Fruit fly (Drosophila melanogaster): Measurements from ENCODE around the gene Wnk.

The Wnk gene

dm6 chr3L:21523059-21523836 is 31.5 kb downstream of the Wnk start, which contains the start of gene CG7611:
Gene CG7611 (plus strand): TSS chr3L:21523186.
- TF ChIP-seq cic (GFP tag; optimal IDR thresholded peaks at IDR 0.05) (no peak), CG33017 (tag; optimal IDR thresholded peaks at IDR 0.05) (no peak)

DNA sequence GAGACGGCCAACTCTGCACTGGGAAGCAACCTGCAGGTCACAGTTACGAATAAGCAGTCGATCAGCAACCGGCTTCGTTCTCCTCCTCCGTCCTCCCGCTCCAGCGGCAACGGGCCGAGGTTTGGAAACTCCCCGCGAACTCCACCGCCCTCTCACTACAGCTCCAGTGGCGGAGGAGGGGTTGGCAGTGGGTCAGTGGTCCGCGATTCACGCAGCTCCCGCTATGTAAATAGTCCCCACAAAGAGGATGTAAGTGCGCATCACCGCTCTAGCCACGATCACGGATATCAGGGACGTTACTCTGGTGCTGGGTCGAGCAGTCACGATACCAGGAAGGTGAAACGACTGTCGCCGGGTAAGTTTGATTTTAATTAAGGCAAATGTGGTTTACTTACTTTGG is 36.4 kb downstream of the Wnk start:
- no peak for TF ChIP-seq pad (GFP tag; optimal IDR thresholded peaks at IDR 0.05)
- TF ChIP-seq CG7045 (GFP tag; optimal IDR thresholded peaks at IDR 0.05): no peak
- TF ChIP-seq CG5204 (GFP tag; optimal IDR thresholded peaks at IDR 0.05): no peak
- TF ChIP-seq Hr96 (GFP tag; optimal IDR thresholded peaks at IDR 0.05): no peak

dm6 chr3L:21516716-21517266 is 37.9 kb downstream of the Wnk start:
- peak; percentile 19 for TF ChIP-seq CG11617 (GFP tag; optimal IDR thresholded peaks at IDR 0.05)
- peak; percentile 45 for TF ChIP-seq CG12768 (GFP tag; optimal IDR thresholded peaks at IDR 0.05)
- TF ChIP-seq Crg-1 (GFP tag; optimal IDR thresholded peaks at IDR 0.05): peak; percentile 46
- peak; percentile 88 for TF ChIP-seq kay (GFP tag; ENCODE audit: borderline replicate concordance)
- no peak for TF ChIP-seq ovo (GFP tag; optimal IDR thresholded peaks at IDR 0.05)
- peak; percentile 25 for TF ChIP-seq pad (GFP tag; optimal IDR thresholded peaks at IDR 0.05)
- peak; percentile 47 for TF ChIP-seq CG14711 (tag; optimal IDR thresholded peaks at IDR 0.05)
- no peak for TF ChIP-seq CG33017 (tag; optimal IDR thresholded peaks at IDR 0.05)
- TF ChIP-seq cnc (optimal IDR thresholded peaks at IDR 0.05): no peak
- no peak for TF ChIP-seq Clk (GFP tag; optimal IDR thresholded peaks at IDR 0.05)
- peak; percentile 27 for TF ChIP-seq Mnt (GFP tag; optimal IDR thresholded peaks at IDR 0.05)
- peak; percentile 28 for TF ChIP-seq cic (GFP tag; optimal IDR thresholded peaks at IDR 0.05)
- TF ChIP-seq bab1 (GFP tag; optimal IDR thresholded peaks at IDR 0.05): peak; percentile 25
- TF ChIP-seq Hr96 (GFP tag; optimal IDR thresholded peaks at IDR 0.05): peak; percentile 39
- TF ChIP-seq CG7101 (tag; optimal IDR thresholded peaks at IDR 0.05): peak; percentile 65

DNA sequence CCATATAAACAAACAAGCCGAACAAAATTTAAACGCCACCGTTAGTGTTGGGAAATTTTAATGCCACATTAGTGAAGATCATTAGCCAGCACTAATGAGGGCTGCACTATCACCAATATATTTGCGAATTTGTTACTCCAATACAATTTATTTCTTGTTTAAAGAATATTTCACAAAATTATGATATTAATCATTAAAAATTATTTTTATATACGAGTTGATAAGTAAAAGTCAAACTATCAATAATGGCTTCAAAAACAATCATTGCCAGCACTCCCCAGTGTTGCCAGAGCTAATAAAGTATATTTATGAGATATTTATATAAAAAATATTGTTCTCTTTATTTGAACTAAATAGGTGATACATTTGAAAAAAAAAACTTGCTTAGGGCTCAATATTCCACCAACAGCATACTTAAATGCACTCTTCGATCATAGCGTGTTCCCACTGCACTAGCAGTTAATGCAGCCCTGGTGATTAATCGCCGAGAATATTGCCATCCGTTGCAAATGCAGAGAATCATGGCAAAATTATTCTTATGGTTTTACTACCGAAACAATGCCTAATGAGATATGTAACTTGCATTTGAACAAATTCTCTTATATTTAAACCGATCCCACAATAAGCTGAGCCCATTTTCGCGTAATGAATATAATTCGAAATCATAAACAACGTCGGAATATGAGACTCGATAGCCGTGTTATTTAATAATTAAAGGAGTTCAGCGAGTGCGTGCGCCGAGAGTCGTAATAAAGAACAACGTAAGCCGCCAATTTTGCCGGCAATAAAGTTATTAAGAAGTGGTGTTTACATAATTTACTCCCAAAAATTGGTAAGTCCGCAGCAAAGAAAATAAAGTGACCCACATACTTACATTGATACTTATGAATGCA is 38.7 kb downstream of the Wnk start, which contains the start of the genes SAK and Cdk12:
Gene SAK, minus strand, starts transcription at position 65 of the 893 bp plus-strand sequence.
Gene Cdk12, plus strand, starts transcription at position 484 of the 893 bp plus-strand sequence.
- TF ChIP-seq CG33017 (tag; optimal IDR thresholded peaks at IDR 0.05) (peak; percentile 89), ovo (GFP tag; optimal IDR thresholded peaks at IDR 0.05) (peak; percentile 86), Clk (GFP tag; optimal IDR thresholded peaks at IDR 0.05) (peak; percentile 70), CG5204 (GFP tag; optimal IDR thresholded peaks at IDR 0.05) (peak; percentile 84), toe (GFP tag; optimal IDR thresholded peaks at IDR 0.05) (peak; percentile 85), cic (GFP tag; optimal IDR thresholded peaks at IDR 0.05) (peak; percentile 59), Crg-1 (GFP tag; optimal IDR thresholded peaks at IDR 0.05) (peak; percentile 84), CG1620 (GFP tag; optimal IDR thresholded peaks at IDR 0.05) (peak; percentile 60), Hr96 (GFP tag; optimal IDR thresholded peaks at IDR 0.05) (peak; percentile 74), CG7101 (tag; optimal IDR thresholded peaks at IDR 0.05) (peak; percentile 92), CG7045 (GFP tag; optimal IDR thresholded peaks at IDR 0.05) (peak; percentile 94), pad (GFP tag; optimal IDR thresholded peaks at IDR 0.05) (peak; percentile 82), CG11617 (GFP tag; optimal IDR thresholded peaks at IDR 0.05) (peak; percentile 95), tj (GFP tag; optimal IDR thresholded peaks at IDR 0.05) (peak; percentile 75), CG14711 (tag; optimal IDR thresholded peaks at IDR 0.05) (peak; percentile 83), CG12768 (GFP tag; optimal IDR thresholded peaks at IDR 0.05) (peak; percentile 93), bab1 (GFP tag; optimal IDR thresholded peaks at IDR 0.05) (peak; percentile 91), cnc (optimal IDR thresholded peaks at IDR 0.05) (no peak), Mnt (GFP tag; optimal IDR thresholded peaks at IDR 0.05) (peak; percentile 58), kay (GFP tag; ENCODE audit: borderline replicate concordance) (peak; percentile 86)

- TF ChIP-seq Mnt (GFP tag; optimal IDR thresholded peaks at IDR 0.05) (no peak), CG11617 (GFP tag; optimal IDR thresholded peaks at IDR 0.05) (peak; percentile 51)
These were observed 45.1 kb downstream of the Wnk start for dm6 chr3L:21509488-21510122.

DNA sequence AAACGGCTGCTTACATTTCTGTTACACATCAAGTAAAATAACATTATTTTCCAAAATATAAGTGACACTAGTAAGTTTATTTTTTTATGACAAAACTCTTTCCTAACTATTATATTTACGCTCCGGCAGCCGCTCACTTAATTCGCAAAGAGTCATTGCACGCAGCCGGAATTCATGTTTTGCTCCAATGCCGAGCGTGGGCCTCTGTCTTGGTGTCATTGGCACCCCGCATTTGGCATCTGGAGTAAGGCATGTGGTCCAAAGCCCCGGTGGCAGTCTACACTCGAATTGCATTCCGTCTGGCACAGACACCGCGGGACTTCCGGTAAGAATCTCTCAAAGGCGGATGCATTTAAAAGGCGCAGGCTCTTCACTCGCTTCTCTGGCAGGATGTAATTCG is 46.1 kb downstream of the Wnk start:
- no peak for TF ChIP-seq tj (GFP tag; optimal IDR thresholded peaks at IDR 0.05)
- TF ChIP-seq CG5204 (GFP tag; optimal IDR thresholded peaks at IDR 0.05): no peak
- no peak for TF ChIP-seq cnc (optimal IDR thresholded peaks at IDR 0.05)
- TF ChIP-seq CG11617 (GFP tag; optimal IDR thresholded peaks at IDR 0.05): no peak
- TF ChIP-seq CG7045 (GFP tag; optimal IDR thresholded peaks at IDR 0.05): no peak
- no peak for TF ChIP-seq Crg-1 (GFP tag; optimal IDR thresholded peaks at IDR 0.05)
- no peak for TF ChIP-seq CG12768 (GFP tag; optimal IDR thresholded peaks at IDR 0.05)
- no peak for TF ChIP-seq CG1620 (GFP tag; optimal IDR thresholded peaks at IDR 0.05)
- TF ChIP-seq cic (GFP tag; optimal IDR thresholded peaks at IDR 0.05): no peak
- TF ChIP-seq Mnt (GFP tag; optimal IDR thresholded peaks at IDR 0.05): no peak
- no peak for TF ChIP-seq CG14711 (tag; optimal IDR thresholded peaks at IDR 0.05)
- no peak for TF ChIP-seq ovo (GFP tag; optimal IDR thresholded peaks at IDR 0.05)
- no peak for TF ChIP-seq bab1 (GFP tag; optimal IDR thresholded peaks at IDR 0.05)
